Fruit fly (Drosophila melanogaster) whole organism, larva: ENCODE data around the gene CG11122.
A peak's percentile ranks its signal among the peaks of the same experiment; 100 is the strongest.

Source experiments
- noc ChIP-seq: fragments of 200-800 bp; sonication (Bioruptor generic); optimal IDR thresholded peaks from 3 replicates; lab custom pipeline; 2019; ENCODE audit warnings: missing biosample characterization, mild to moderate bottlenecking, missing genetic modification characterization, moderate library complexity

Gene CG11122

DNA sequence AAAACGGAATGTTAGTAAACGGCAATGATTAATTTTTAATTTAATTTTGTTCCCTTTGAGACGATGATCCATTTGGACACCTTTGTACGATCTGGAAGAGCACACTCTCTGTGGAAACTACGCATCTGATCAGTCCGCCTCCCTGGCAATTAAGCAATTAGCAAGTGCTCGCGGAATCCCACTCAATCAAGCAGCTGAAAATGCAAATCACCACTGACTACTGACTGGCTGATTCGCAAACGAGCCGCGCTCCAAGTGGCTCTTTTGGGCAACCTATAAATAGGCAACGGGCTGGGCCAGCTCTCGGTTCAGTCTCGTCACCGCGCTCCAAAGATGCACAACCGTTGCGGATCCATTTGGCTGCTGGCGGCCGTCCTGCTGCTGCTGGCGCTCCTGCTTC is 19.3 kb upstream of the CG11122 start, which contains the start of gene CG15201:
TSS of gene CG15201 (plus strand) at position 301 of the 400 bp plus-strand sequence.
- TF ChIP-seq noc (tag; lab: Kevin White, UChicago): no peak

DNA sequence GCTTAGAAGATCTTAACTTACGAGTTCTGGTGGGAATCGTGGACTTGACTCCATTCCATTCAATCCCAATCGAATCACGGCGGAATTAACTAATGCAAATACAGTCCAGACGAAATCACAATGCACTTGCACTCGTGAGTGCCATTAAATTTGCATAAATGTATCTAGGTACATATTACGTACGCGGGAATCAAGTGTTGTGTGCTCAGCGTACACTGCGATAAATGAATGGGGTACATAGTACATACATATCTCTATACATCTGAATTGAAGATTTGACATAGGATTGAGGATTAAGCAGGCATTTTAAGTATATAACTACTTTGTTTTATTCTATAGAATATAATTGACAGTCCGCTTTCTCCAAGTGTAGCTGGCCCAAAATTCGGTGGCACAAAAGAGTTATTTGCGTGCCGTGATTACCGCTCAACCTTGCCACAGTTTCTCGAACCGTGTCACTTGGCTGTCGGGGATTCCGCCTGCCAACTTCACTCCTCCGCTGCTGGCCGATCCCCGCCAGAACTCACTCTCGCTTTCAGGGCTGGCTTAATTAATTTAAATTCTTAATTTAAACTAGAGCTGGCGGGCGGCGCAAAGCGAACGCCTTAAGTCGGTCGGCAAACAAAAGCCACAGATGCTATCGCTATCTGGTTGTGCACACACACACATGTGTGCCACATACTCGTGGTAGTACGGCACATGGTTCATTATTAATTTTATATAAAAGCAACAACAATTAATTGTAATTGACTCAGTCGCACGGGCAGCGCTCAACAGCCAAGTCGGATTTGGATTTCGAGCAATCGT is 17.5 kb upstream of the CG11122 start, which contains the start of the genes CG15199 and CG15202:
TSS of gene CG15199 (minus strand) at position 51 of the 807 bp plus-strand sequence.
TSS of gene CG15202 (plus strand) at position 757 of the 807 bp plus-strand sequence.
- TF ChIP-seq noc (tag; lab: Kevin White, UChicago): no peak

DNA sequence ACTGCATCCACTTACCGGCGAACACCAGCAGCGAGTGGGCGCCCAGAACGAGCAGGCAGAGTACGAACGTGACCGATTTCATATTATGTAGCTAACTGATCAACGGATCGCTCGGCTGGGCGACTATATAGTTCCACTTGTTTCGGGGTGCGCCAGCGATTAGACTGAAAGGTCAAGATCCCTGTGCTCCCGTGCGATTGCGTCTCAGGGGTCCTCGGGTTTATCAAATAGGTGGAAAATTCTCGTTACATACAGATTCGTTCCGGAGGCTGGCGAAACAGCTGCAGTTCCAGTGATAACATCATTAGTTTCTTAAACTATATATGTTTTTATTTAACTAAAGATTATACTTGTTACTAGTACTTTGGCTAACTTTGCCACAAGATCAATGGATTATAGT is 15.6 kb upstream of the CG11122 start, which contains the start of gene ssp7:
TSS of gene ssp7 (minus strand) at position 101 of the 400 bp plus-strand sequence.
- TF ChIP-seq noc (tag; lab: Kevin White, UChicago): peak; percentile 24

DNA sequence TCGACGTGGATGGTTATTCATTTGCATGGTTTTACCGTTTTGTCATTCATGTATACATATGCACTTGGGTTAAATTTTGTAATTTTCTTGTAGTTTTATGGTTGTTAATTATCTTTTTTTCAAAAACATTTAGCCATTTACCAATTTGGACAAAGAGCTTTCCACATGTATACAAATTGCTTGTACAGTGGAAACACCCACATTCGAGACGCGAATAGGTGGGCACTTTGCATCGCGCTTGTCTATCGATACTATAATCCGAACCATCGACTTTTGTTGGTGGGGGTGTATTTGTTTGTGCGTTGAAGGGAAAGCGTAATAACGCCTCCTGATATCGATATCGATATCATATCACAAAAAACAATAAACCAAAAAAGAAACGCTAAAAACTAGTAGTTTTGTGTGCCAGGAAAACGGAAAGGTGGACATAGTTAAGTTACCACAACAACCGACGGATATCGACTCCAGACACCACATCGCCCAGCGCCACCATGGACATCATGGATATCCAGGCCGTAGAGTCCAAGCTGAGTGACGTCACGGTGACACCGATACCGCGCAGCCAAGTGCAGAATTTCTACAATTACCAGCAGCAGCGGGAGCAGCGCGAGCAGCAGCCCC is 13.2 kb upstream of the CG11122 start, which contains the start of gene CDK2AP1:
TSS of gene CDK2AP1 (plus strand) at position 294 of the 621 bp plus-strand sequence.
- no peak for TF ChIP-seq noc (tag; lab: Kevin White, UChicago)

DNA sequence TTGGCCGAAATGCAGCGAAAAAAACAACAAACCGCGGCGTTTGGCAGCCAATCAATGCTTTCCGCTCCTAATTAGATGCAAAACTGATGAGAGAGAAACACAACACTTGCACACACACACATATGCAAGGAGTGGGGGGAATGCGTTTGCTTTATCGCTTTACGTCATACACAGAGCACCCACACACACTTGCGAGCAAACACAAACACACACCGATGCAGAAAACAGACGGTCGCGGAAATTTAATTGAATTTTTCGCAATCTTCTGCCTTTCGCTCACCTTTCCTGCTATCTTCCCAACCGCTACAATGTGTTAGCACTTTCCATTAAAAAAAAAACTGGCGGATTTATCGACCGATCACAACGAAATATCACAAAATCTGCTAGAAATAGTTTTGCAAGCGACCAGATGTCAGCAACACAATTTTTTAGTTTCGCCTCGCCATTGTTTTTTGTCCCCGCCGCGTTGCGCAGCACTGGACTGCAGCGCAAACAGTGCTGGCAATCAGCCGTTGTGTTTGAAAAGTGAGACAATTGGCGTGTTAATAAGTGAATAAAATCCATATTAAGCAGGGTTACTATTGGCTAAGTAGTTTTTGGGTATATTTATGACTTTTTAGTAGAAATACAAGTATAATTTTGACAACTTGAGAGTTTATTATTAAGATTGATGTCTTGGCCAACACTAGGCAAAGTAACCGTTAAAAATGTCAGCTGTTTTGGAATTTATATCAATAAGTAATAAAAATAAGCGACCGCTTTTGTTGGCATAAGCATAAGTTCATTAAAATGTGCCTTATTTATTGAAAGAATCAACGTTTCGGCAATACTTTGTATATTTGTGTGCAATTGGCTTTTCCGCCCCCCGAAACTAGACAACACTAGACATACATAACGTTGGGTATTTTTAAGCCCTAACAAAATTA is 12.3 kb upstream of the CG11122 start, which contains the start of gene Klp10A:
TSS of gene Klp10A (minus strand) at position 532 of the 926 bp plus-strand sequence.
- no peak for TF ChIP-seq noc (tag; lab: Kevin White, UChicago)

DNA sequence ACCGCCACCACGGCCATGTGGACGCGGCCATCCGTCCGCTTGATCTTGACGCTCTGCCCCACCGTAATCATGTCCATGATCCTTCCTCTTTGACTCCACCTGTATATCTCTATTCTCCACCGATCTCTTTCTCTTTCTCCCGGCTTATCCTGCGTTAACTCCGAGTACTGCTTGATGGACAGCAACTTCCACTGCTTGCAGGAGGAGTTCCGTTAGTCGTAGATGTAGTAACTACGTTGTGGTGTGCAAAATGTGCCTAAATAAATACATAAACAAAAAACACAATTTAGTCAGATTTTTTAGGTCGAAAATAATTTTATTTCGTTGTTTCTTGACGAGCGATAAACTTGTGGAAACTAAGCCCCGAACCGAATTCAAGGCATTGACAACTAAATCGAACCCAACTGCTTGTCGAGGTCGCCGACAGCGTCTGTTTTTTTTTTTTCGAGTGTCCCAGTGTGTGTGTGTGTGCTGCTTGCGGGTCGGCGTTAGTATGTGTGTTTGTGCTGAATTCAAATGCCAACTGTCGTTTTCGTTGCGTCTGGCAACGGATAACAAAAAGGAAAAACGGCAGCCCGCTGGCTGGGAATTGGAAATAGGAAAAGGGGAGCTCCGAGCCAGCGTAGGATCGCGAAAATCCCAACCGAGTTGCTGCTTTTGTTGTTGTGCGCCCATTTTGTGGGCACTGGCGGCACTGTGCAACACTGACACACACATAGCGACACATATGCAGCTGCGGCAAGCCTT is 11.5 kb upstream of the CG11122 start:
- peak; percentile 3 for TF ChIP-seq noc (tag; lab: Kevin White, UChicago)

DNA sequence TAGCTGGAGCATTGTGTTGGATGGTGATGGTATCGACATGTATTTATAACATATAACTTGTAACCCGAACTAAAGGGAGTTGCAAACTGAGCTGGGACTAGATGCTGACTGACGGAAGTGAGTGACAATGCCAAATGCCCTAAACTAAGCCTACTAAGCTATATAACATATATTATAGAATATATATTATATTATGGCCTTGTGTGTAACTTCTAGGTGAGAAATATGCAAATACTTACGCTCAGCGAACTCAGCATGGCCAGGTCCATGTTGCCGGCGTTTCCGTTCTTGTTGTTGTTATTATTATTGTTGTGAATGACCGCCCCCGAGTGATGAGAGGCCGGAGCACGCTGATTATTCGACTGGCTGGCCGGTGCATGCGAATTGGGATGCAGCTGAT is 7.8 kb upstream of the CG11122 start, which contains the start of gene CG44385:
TSS of gene CG44385 (minus strand) at position 101 of the 400 bp plus-strand sequence.
- TF ChIP-seq noc (tag; lab: Kevin White, UChicago): no peak

DNA sequence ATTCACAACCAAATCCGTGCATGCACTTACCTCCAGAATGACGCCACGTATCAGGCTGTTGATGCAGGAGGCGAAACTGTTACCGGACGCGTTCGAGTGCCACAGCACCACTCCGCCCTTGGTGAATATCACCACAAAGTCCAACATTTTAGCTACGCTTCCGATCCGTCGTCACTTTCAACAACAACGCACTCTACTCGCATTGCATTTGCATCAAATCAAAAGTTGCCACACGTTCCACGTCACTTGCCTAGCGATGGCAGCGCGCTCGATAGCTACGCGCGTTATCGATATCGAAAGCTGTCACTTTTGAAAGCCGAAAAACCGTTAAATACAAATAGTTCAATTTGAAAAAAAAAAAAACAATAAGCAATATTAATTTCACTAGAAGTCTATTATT is 4.3 kb upstream of the CG11122 start, which contains the start of gene SrpRalpha:
TSS of gene SrpRalpha (minus strand) at position 260 of the 400 bp plus-strand sequence.
- TF ChIP-seq noc (tag; lab: Kevin White, UChicago): no peak

DNA sequence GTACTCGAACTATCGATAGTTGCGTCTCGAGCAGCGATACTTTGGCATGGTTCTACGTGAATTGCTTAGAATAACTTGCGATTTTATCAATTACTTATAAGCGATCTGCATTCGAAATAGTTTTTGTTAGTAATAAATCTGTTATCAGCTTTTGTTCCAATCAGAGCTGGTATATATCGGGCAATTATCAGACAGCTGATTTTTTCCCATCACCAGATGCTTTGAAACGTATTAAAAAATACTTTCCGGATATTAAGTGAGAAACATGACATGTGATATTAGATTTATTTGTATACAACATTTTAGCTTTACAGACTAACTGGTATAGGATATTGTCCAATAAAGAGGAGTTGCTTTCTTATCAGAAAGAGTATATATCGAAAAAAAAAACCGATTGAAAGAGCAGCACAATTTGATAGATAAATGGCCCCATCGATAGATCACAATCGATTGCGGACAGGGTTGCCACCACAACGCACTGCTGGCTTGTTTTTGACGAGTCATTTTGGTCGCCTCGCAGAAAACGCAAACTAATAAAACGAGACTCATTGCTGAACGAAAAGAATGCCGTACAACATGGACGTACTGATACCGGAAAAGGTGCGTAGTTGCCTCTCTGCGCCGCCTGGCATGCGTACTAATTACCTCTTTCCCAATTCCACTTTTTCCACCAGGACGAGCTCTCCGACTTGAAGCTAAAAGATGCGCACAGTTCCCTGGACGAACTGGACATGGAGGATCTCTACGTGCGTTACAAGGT is 403 bp upstream of the CG11122 start, which contains the start of gene Rpt3:
TSS of gene Rpt3 (plus strand) at position 353 of the 760 bp plus-strand sequence.
- TF ChIP-seq noc (tag; lab: Kevin White, UChicago): no peak

DNA sequence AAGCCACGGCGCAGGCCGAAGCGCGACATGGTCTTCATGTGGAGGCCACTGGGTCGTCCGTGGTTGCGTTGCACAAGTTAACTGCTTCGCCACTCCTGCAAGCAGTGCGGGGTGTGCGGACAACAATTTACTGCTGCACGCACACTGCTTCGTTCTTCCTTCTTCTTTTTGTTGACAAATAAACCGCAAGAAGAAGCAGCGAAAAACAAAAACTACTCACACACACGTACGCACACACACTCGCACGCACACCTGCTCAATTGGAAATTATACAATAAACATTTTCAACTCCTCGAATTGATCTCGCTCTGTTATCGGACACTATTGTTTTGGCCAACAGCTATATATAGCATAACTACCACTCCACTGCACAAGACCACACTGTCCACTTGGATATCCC is 965 bp downstream of the CG11122 start:
- TF ChIP-seq noc (tag; lab: Kevin White, UChicago): no peak

DNA sequence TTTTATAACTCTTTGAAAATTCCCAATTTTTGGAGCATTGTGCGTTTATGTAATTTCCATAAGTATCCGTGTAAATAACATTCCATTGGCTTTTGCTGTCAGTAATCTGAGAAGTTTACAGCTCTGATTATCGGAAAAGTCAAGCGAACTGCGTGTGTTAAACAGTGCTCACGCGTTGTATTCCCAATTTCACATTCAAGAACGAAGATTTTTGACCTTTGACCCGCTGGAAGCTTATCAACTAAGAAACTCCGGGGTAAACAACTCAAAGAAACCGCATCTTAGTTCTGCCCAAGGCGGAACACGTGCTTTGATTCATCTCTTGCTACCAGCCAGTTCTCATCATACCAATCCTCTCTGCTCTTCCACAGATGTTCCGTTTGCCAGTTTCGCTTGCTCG is 14.9 kb downstream of the CG11122 start:
- no peak for TF ChIP-seq noc (tag; lab: Kevin White, UChicago)

DNA sequence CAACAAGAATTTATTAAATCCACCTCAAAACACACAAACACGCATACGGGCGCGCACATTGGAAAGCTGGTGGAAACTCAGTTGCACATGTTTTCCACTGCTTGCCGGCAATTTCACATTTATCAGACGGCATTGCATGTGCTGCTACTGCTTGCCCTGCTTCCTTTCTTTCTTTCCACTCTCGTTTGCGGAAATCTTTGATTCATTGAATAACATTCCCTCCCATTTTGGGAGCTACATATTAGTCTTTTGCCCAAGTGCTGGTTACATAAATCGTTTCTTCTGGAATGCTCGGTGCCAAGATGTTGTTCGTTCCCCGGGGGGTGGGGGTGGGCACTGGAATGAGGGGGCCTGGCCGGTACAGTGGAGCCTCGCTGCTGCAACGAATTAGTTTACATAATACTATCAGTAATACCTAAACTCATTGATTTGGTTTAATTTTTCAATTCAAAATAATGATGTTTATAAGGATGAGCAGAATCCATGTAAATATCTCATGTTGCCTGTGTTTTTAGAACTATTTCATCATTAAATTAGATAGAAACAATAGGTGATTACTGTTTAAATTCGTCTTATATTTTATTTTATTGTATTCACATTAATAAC is 15.6 kb downstream of the CG11122 start:
- TF ChIP-seq noc (tag; lab: Kevin White, UChicago): no peak
